Fruit fly (Drosophila melanogaster) whole organism: ENCODE data around the gene Pebp1.

ENCODE experiments used
- CG8478 ChIP-seq: fragments of >200 bp; optimal IDR thresholded peaks from 2 replicates; lab custom pipeline; 2018; ENCODE audit warnings: inconsistent platforms
- EcR ChIP-seq, 2 experiments: fragments of >200 bp; optimal IDR thresholded peaks; 2 replicates each; lab custom pipeline; 2017; ENCODE audit warnings: missing biosample characterization in 2 of 2, missing genetic modification characterization in 2 of 2, missing genetic modification reagents in 2 of 2
- pan ChIP-seq: fragments of >200 bp; optimal IDR thresholded peaks from 2 replicates; lab custom pipeline; 2017
- psq ChIP-seq: fragments of >200 bp; optimal IDR thresholded peaks from 2 replicates; lab custom pipeline; 2017

- no peak for TF ChIP-seq CG8478 (lab: Kevin White, UChicago)
- no peak for TF ChIP-seq psq (lab: Kevin White, UChicago)
- TF ChIP-seq pan (lab: Kevin White, UChicago), result no peak
- TF ChIP-seq EcR (GFP tag; optimal IDR thresholded peaks at IDR 0.05; lab: Kevin White, UChicago), result no peak
These were observed 17.7 kb downstream of the Pebp1 start for dm6 chr3R:22483537-22483936.
